Fruit fly (Drosophila melanogaster): Measurements from ENCODE around the gene CG9662.

The CG9662 gene

DNA sequence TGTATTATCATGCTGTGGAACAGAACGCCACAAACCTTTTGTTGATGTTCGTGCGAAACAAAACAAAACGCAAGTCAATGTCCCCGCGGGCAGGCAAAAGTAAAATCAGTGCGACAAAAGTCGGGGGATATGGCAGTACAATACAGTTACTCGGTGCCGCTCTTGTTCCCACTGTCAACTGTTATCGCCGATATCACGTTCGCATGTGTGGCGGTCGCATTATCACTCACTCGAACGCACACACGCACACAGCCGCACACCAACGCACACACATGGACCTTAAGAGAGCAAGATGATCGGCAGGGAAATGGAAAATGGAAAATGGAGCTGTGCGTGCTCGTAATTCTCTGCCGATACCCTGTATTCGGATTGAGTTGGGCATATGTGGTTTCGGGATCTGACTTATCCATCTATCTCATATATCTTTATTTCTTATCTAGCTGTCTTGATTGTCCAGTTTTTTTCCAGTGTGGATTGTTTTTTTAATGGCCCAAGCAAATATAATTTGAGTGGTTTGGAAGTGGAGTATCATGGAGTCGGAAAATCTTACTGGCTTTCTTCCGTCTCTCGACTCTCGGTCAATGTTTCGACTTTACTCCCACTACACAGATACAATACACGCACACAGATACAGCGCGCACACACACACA, 37.8 kb downstream of the CG9662 start:
- TF ChIP-seq CG12768 (GFP tag; optimal IDR thresholded peaks at IDR 0.05) (no peak), CG14711 (tag; optimal IDR thresholded peaks at IDR 0.05) (no peak), bab1 (GFP tag; optimal IDR thresholded peaks at IDR 0.05) (no peak), CG33017 (tag; optimal IDR thresholded peaks at IDR 0.05) (no peak), toe (GFP tag; optimal IDR thresholded peaks at IDR 0.05) (no peak), CG1620 (GFP tag; optimal IDR thresholded peaks at IDR 0.05) (no peak), CG7101 (tag; optimal IDR thresholded peaks at IDR 0.05) (no peak), Mnt (GFP tag; optimal IDR thresholded peaks at IDR 0.05) (no peak), Hr96 (GFP tag; optimal IDR thresholded peaks at IDR 0.05) (no peak), CG11617 (GFP tag; optimal IDR thresholded peaks at IDR 0.05) (no peak), Crg-1 (GFP tag; optimal IDR thresholded peaks at IDR 0.05) (no peak), CG7045 (GFP tag; optimal IDR thresholded peaks at IDR 0.05) (no peak), pad (GFP tag; optimal IDR thresholded peaks at IDR 0.05) (no peak), CG5204 (GFP tag; optimal IDR thresholded peaks at IDR 0.05) (no peak), Clk (GFP tag; optimal IDR thresholded peaks at IDR 0.05) (no peak)

DNA sequence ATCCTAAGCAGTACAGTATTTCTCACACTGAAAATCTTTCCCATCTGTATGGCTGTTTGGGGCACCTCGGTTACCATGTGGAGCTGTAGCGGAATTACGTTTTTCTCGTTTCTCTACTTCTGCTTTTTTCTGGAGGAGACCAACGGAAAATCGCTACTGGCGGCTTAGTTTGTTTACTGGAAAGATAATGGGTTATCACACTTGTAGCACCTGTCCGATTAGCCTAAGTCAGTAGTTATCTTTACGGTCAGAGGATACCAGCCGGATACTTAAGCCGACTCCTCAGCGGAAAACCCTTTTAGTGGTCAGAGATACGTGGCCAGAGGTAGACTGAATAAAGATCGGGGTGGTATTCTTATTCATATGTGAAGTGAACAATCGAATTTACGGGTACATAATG, 44.0 kb downstream of the CG9662 start, which contains the start of gene CG15408:
Gene CG15408 (plus strand): TSS at position 301 of the 400 bp plus-strand sequence.
- TF ChIP-seq Crg-1 (GFP tag; optimal IDR thresholded peaks at IDR 0.05) (no peak), CG7045 (GFP tag; optimal IDR thresholded peaks at IDR 0.05) (no peak), Clk (GFP tag; optimal IDR thresholded peaks at IDR 0.05) (no peak), toe (GFP tag; optimal IDR thresholded peaks at IDR 0.05) (no peak), Hr96 (GFP tag; optimal IDR thresholded peaks at IDR 0.05) (no peak), ovo (GFP tag; optimal IDR thresholded peaks at IDR 0.05) (no peak), CG1620 (GFP tag; optimal IDR thresholded peaks at IDR 0.05) (no peak), cnc (optimal IDR thresholded peaks at IDR 0.05) (no peak), CG11617 (GFP tag; optimal IDR thresholded peaks at IDR 0.05) (no peak), CG5204 (GFP tag; optimal IDR thresholded peaks at IDR 0.05) (no peak)

DNA sequence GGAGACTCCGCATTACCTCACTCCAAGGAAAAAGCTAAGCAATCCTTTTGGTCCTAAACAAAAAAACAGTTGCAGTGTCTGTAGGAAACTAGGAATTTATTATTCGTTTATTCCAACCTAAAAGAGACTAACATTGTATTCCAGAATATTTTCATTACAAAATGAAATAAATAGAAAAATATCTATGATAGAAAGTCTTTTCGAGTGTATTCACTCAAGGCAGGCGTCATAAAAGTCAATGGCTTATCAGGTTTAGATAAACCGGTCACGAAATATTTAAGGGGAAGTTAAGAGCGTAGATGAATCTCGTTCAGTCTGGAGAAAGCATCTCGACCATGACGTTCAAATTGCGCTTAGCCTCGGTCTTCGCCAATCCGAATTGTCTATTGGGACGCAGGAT, 45.9 kb downstream of the CG9662 start, which contains the start of gene CG3285:
Gene CG3285 (plus strand): TSS at position 301 of the 400 bp plus-strand sequence.
- TF ChIP-seq CG7045 (GFP tag; optimal IDR thresholded peaks at IDR 0.05) (no peak), ovo (GFP tag; optimal IDR thresholded peaks at IDR 0.05) (no peak), Crg-1 (GFP tag; optimal IDR thresholded peaks at IDR 0.05) (no peak), Clk (GFP tag; optimal IDR thresholded peaks at IDR 0.05) (no peak), cnc (optimal IDR thresholded peaks at IDR 0.05) (no peak)

DNA sequence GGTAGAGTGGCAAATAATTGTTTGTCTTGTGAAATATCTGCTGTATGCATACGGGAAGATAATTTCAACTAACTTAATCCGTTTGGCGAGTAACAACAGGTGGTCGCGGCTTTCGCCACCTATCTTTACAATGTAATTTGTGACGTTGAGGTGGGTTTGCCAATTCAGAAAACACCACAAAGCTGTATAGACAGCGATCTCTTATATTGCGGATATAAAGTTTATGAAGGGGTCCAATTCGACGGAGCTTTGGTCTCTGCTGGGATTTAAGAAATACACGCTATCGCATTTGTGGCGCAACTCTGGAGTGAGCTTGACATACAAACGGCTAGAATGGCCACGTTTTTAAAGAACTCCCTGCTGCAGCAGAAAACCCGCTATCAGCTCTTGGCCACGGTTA, 48.9 kb downstream of the CG9662 start, which contains the start of gene CG33282:
Gene CG33282 (plus strand): TSS at position 301 of the 400 bp plus-strand sequence.
- TF ChIP-seq tj (GFP tag; optimal IDR thresholded peaks at IDR 0.05) (no peak), Clk (GFP tag; optimal IDR thresholded peaks at IDR 0.05) (no peak), cnc (optimal IDR thresholded peaks at IDR 0.05) (no peak), CG1620 (GFP tag; optimal IDR thresholded peaks at IDR 0.05) (no peak), CG12768 (GFP tag; optimal IDR thresholded peaks at IDR 0.05) (no peak), CG33017 (tag; optimal IDR thresholded peaks at IDR 0.05) (peak; percentile 31), bab1 (GFP tag; optimal IDR thresholded peaks at IDR 0.05) (no peak), ovo (GFP tag; optimal IDR thresholded peaks at IDR 0.05) (no peak)

All from whole organism, adult.